Worm (Caenorhabditis elegans): ENCODE data around the gene Y51A2B.16.
"Not testable (repeated sequence)": the region's sequence is repeated elsewhere in the genome, so short reads cannot be mapped to it uniquely, and the experiment has no call there.

Y51A2B.16 gene

ce11 chrV:18397814-18398213 is at the start of gene Y51A2B.16:
Gene Y51A2B.16, minus strand, starts transcription at chrV:18397914.
- TF ChIP-seq klf-2 (GFP tag; conservative IDR thresholded peaks at IDR 0.05) (no peak), ztf-23 (GFP tag; IDR thresholded peaks at IDR 0.05) (no peak), med-1 (GFP tag; optimal IDR thresholded peaks at IDR 0.05; ENCODE audit: insufficient read depth) (no peak), flt-1 (GFP tag; IDR thresholded peaks at IDR 0.05) (no peak), cog-1 (tag; optimal IDR thresholded peaks at IDR 0.05) (no peak), T22C8.4 (GFP tag; IDR thresholded peaks at IDR 0.05) (no peak), ref-1 (GFP tag; conservative IDR thresholded peaks at IDR 0.05) (no peak), ztf-29 (GFP tag; IDR thresholded peaks at IDR 0.05) (no peak), tab-1 (GFP tag; IDR thresholded peaks at IDR 0.05) (no peak)

ce11 chrV:18444118-18444517 is 46.4 kb upstream of the Y51A2B.16 start, which contains the start of gene ZK228.1:
Gene ZK228.1, plus strand, starts transcription at chrV:18444418.
- TF ChIP-seq ztf-23 (GFP tag; IDR thresholded peaks at IDR 0.05) (no peak), ztf-29 (GFP tag; IDR thresholded peaks at IDR 0.05) (no peak), T22C8.4 (GFP tag; IDR thresholded peaks at IDR 0.05) (no peak), med-1 (GFP tag; optimal IDR thresholded peaks at IDR 0.05; ENCODE audit: insufficient read depth) (no peak), cog-1 (tag; optimal IDR thresholded peaks at IDR 0.05) (no peak), ref-1 (GFP tag; conservative IDR thresholded peaks at IDR 0.05) (no peak), flt-1 (GFP tag; IDR thresholded peaks at IDR 0.05) (no peak), tab-1 (GFP tag; IDR thresholded peaks at IDR 0.05) (no peak), klf-2 (GFP tag; conservative IDR thresholded peaks at IDR 0.05) (no peak)

- not testable (repeated sequence) for TF ChIP-seq flt-1 (GFP tag; IDR thresholded peaks at IDR 0.05); ref-1 (GFP tag; conservative IDR thresholded peaks at IDR 0.05); ztf-23 (GFP tag; IDR thresholded peaks at IDR 0.05)
Observed at ce11 chrV:18439469-18439868, 41.8 kb upstream of the Y51A2B.16 start, which contains the start of gene ZK262.9. Gene ZK262.9, plus strand, starts transcription at chrV:18439769.

- no peak for TF ChIP-seq ref-1 (GFP tag; conservative IDR thresholded peaks at IDR 0.05)
- TF ChIP-seq tab-1 (GFP tag; IDR thresholded peaks at IDR 0.05): no peak
- TF ChIP-seq cog-1 (tag; optimal IDR thresholded peaks at IDR 0.05): no peak
- no peak for TF ChIP-seq ztf-29 (GFP tag; IDR thresholded peaks at IDR 0.05)
- TF ChIP-seq klf-2 (GFP tag; conservative IDR thresholded peaks at IDR 0.05): no peak
- no peak for TF ChIP-seq T22C8.4 (GFP tag; IDR thresholded peaks at IDR 0.05)
Observed at ce11 chrV:18438081-18438480, 40.4 kb upstream of the Y51A2B.16 start, which contains the start of gene ZK262.8. Gene ZK262.8, plus strand, starts transcription at chrV:18438381.

- TF ChIP-seq ztf-23 (GFP tag; IDR thresholded peaks at IDR 0.05) (no peak), ztf-29 (GFP tag; IDR thresholded peaks at IDR 0.05) (no peak), flt-1 (GFP tag; IDR thresholded peaks at IDR 0.05) (no peak), med-1 (GFP tag; optimal IDR thresholded peaks at IDR 0.05; ENCODE audit: insufficient read depth) (no peak), klf-2 (GFP tag; conservative IDR thresholded peaks at IDR 0.05) (no peak), cog-1 (tag; optimal IDR thresholded peaks at IDR 0.05) (no peak), ref-1 (GFP tag; conservative IDR thresholded peaks at IDR 0.05) (no peak), tab-1 (GFP tag; IDR thresholded peaks at IDR 0.05) (no peak), T22C8.4 (GFP tag; IDR thresholded peaks at IDR 0.05) (no peak)
Observed at ce11 chrV:18434961-18435360, 37.2 kb upstream of the Y51A2B.16 start, which contains the start of gene ZK262.20. Gene ZK262.20, minus strand, starts transcription at chrV:18435061.

- TF ChIP-seq klf-2 (GFP tag; conservative IDR thresholded peaks at IDR 0.05) (no peak), ztf-23 (GFP tag; IDR thresholded peaks at IDR 0.05) (no peak), flt-1 (GFP tag; IDR thresholded peaks at IDR 0.05) (no peak), cog-1 (tag; optimal IDR thresholded peaks at IDR 0.05) (no peak), T22C8.4 (GFP tag; IDR thresholded peaks at IDR 0.05) (no peak), med-1 (GFP tag; optimal IDR thresholded peaks at IDR 0.05; ENCODE audit: insufficient read depth) (no peak), ztf-29 (GFP tag; IDR thresholded peaks at IDR 0.05) (no peak), ref-1 (GFP tag; conservative IDR thresholded peaks at IDR 0.05) (no peak), tab-1 (GFP tag; IDR thresholded peaks at IDR 0.05) (no peak)
Observed at ce11 chrV:18431450-18431849, 33.7 kb upstream of the Y51A2B.16 start, which contains the start of gene srw-82. Gene srw-82, plus strand, starts transcription at chrV:18431750.

- TF ChIP-seq ztf-29 (GFP tag; IDR thresholded peaks at IDR 0.05) (no peak), ref-1 (GFP tag; conservative IDR thresholded peaks at IDR 0.05) (no peak), med-1 (GFP tag; optimal IDR thresholded peaks at IDR 0.05; ENCODE audit: insufficient read depth) (no peak), T22C8.4 (GFP tag; IDR thresholded peaks at IDR 0.05) (no peak), klf-2 (GFP tag; conservative IDR thresholded peaks at IDR 0.05) (no peak), tab-1 (GFP tag; IDR thresholded peaks at IDR 0.05) (no peak), cog-1 (tag; optimal IDR thresholded peaks at IDR 0.05) (no peak), ztf-23 (GFP tag; IDR thresholded peaks at IDR 0.05) (no peak), flt-1 (GFP tag; IDR thresholded peaks at IDR 0.05) (no peak)
Observed at ce11 chrV:18430826-18431225, 33.1 kb upstream of the Y51A2B.16 start.

- TF ChIP-seq klf-2 (GFP tag; conservative IDR thresholded peaks at IDR 0.05) (no peak), med-1 (GFP tag; optimal IDR thresholded peaks at IDR 0.05; ENCODE audit: insufficient read depth) (no peak), ref-1 (GFP tag; conservative IDR thresholded peaks at IDR 0.05) (no peak), T22C8.4 (GFP tag; IDR thresholded peaks at IDR 0.05) (no peak), flt-1 (GFP tag; IDR thresholded peaks at IDR 0.05) (no peak), tab-1 (GFP tag; IDR thresholded peaks at IDR 0.05) (no peak), ztf-23 (GFP tag; IDR thresholded peaks at IDR 0.05) (no peak), cog-1 (tag; optimal IDR thresholded peaks at IDR 0.05) (no peak), ztf-29 (GFP tag; IDR thresholded peaks at IDR 0.05) (no peak)
Observed at ce11 chrV:18426280-18426679, 28.6 kb upstream of the Y51A2B.16 start, which contains the start of gene srw-83. Gene srw-83, plus strand, starts transcription at chrV:18426580.

ce11 chrV:18425544-18425943 is 27.8 kb upstream of the Y51A2B.16 start, which contains the start of gene ZK262.19:
Gene ZK262.19, minus strand, starts transcription at chrV:18425644.
- TF ChIP-seq ref-1 (GFP tag; conservative IDR thresholded peaks at IDR 0.05): no peak
- no peak for TF ChIP-seq cog-1 (tag; optimal IDR thresholded peaks at IDR 0.05)
- no peak for TF ChIP-seq tab-1 (GFP tag; IDR thresholded peaks at IDR 0.05)
- no peak for TF ChIP-seq med-1 (GFP tag; optimal IDR thresholded peaks at IDR 0.05; ENCODE audit: insufficient read depth)
- TF ChIP-seq flt-1 (GFP tag; IDR thresholded peaks at IDR 0.05): no peak
- TF ChIP-seq klf-2 (GFP tag; conservative IDR thresholded peaks at IDR 0.05): no peak
- no peak for TF ChIP-seq ztf-23 (GFP tag; IDR thresholded peaks at IDR 0.05)
- TF ChIP-seq T22C8.4 (GFP tag; IDR thresholded peaks at IDR 0.05): no peak
- no peak for TF ChIP-seq ztf-29 (GFP tag; IDR thresholded peaks at IDR 0.05)

ce11 chrV:18424471-18424870 is 26.8 kb upstream of the Y51A2B.16 start, which contains the start of gene ZK262.4:
Gene ZK262.4, minus strand, starts transcription at chrV:18424571.
- no peak for TF ChIP-seq ztf-29 (GFP tag; IDR thresholded peaks at IDR 0.05)
- no peak for TF ChIP-seq ztf-23 (GFP tag; IDR thresholded peaks at IDR 0.05)
- TF ChIP-seq med-1 (GFP tag; optimal IDR thresholded peaks at IDR 0.05; ENCODE audit: insufficient read depth): no peak
- no peak for TF ChIP-seq klf-2 (GFP tag; conservative IDR thresholded peaks at IDR 0.05)
- TF ChIP-seq ref-1 (GFP tag; conservative IDR thresholded peaks at IDR 0.05): no peak
- TF ChIP-seq flt-1 (GFP tag; IDR thresholded peaks at IDR 0.05): no peak
- TF ChIP-seq T22C8.4 (GFP tag; IDR thresholded peaks at IDR 0.05): no peak
- no peak for TF ChIP-seq cog-1 (tag; optimal IDR thresholded peaks at IDR 0.05)
- no peak for TF ChIP-seq tab-1 (GFP tag; IDR thresholded peaks at IDR 0.05)
